Worm (Caenorhabditis elegans): Measurements from ENCODE around the gene ZK795.3.

ZK795.3 gene

ce11 chrIV:12540242-12540641 is 18.9 kb upstream of the ZK795.3 start (continued):
- TF ChIP-seq nhr-77 (tag; optimal IDR thresholded peaks at IDR 0.05) (no peak), zag-1 (tag; optimal IDR thresholded peaks at IDR 0.05) (no peak), nhr-20 (tag; optimal IDR thresholded peaks at IDR 0.05) (no peak), vab-15 (tag; optimal IDR thresholded peaks at IDR 0.05) (no peak)

DNA sequence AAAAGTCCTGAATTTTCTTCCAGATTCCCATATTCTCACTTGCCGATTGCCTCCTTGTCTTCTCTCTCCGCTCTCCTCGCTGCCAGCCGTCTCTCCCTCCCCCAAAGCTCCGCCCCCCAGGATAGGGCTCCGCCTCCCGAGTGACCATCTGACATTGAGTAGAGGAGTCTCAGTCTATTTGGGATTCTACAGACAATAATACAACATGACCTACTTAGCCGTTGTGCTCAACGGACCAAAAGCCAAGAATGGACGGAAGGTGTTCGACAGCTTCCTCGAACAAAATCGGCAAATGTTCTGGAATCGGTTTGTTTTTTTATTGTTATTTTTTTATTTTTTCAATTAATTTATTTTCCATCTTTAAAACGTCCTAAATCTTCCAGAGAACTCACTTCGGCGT is 17.2 kb upstream of the ZK795.3 start, which contains the start of gene ham-1:
ham-1 (plus strand) TSS at position 173 of the 400 bp plus-strand sequence.
- no peak for TF ChIP-seq nhr-11 (tag; optimal IDR thresholded peaks at IDR 0.05)
- TF ChIP-seq sox-4 (tag; optimal IDR thresholded peaks at IDR 0.05): no peak
- no peak for TF ChIP-seq irx-1 (tag; optimal IDR thresholded peaks at IDR 0.05)
- no peak for TF ChIP-seq skn-1 (tag; optimal IDR thresholded peaks at IDR 0.05)
- TF ChIP-seq lin-14 (GFP tag; optimal IDR thresholded peaks at IDR 0.05): no peak
- no peak for TF ChIP-seq nhr-84 (tag; optimal IDR thresholded peaks at IDR 0.05)
- no peak for TF ChIP-seq ama-1 (optimal IDR thresholded peaks at IDR 0.05)
- no peak for TF ChIP-seq tbx-2 (tag; optimal IDR thresholded peaks at IDR 0.05)
- TF ChIP-seq Y116A8C.19 (tag; optimal IDR thresholded peaks at IDR 0.05; ENCODE audit: borderline replicate concordance): no peak
- TF ChIP-seq ces-1 (GFP tag; optimal IDR thresholded peaks at IDR 0.05): no peak
- TF ChIP-seq unc-98 (GFP tag; IDR thresholded peaks at IDR 0.05): no peak
- TF ChIP-seq egl-13 (tag; optimal IDR thresholded peaks at IDR 0.05): no peak
- TF ChIP-seq ets-5 (GFP tag; IDR thresholded peaks at IDR 0.05): no peak
- no peak for TF ChIP-seq fos-1 (tag; optimal IDR thresholded peaks at IDR 0.05)
- no peak for TF ChIP-seq fkh-4 (tag; optimal IDR thresholded peaks at IDR 0.05; ENCODE audit: borderline replicate concordance)

- TF ChIP-seq tbx-2 (tag; optimal IDR thresholded peaks at IDR 0.05): no peak
- no peak for TF ChIP-seq nhr-11 (tag; optimal IDR thresholded peaks at IDR 0.05)
- no peak for TF ChIP-seq mdl-1 (tag; optimal IDR thresholded peaks at IDR 0.05)
Measured at ce11 chrIV:12544624-12545023, 14.5 kb upstream of the ZK795.3 start.

ce11 chrIV:12545393-12545792 is 13.8 kb upstream of the ZK795.3 start:
- no peak for TF ChIP-seq ceh-63 (GFP tag; optimal IDR thresholded peaks at IDR 0.05)
- no peak for TF ChIP-seq aly-2 (tag; optimal IDR thresholded peaks at IDR 0.05)
- no peak for TF ChIP-seq lin-15B (tag; optimal IDR thresholded peaks at IDR 0.05)
- TF ChIP-seq nhr-77 (tag; optimal IDR thresholded peaks at IDR 0.05): no peak
- TF ChIP-seq zip-4 (GFP tag; optimal IDR thresholded peaks at IDR 0.05): no peak
- peak; percentile 37 for TF ChIP-seq blmp-1 (tag; optimal IDR thresholded peaks at IDR 0.05)
- no peak for TF ChIP-seq ztf-4 (tag; optimal IDR thresholded peaks at IDR 0.05)
- peak; percentile 2 for TF ChIP-seq snu-23 (GFP tag; optimal IDR thresholded peaks at IDR 0.05)
- TF ChIP-seq unc-98 (GFP tag; IDR thresholded peaks at IDR 0.05): no peak
- TF ChIP-seq efl-1 (optimal IDR thresholded peaks at IDR 0.05): peak; percentile 27 to 43
- peak in 1 of 2 experiments; percentile 81 for TF ChIP-seq efl-1 (GFP tag; optimal IDR thresholded peaks at IDR 0.05 in 1 of 2)
- peak; percentile 14 for TF ChIP-seq lin-14 (GFP tag; optimal IDR thresholded peaks at IDR 0.05)
- peak in 1 of 2 experiments; percentile 35 for TF ChIP-seq lsy-2 (tag; optimal IDR thresholded peaks at IDR 0.05)

DNA sequence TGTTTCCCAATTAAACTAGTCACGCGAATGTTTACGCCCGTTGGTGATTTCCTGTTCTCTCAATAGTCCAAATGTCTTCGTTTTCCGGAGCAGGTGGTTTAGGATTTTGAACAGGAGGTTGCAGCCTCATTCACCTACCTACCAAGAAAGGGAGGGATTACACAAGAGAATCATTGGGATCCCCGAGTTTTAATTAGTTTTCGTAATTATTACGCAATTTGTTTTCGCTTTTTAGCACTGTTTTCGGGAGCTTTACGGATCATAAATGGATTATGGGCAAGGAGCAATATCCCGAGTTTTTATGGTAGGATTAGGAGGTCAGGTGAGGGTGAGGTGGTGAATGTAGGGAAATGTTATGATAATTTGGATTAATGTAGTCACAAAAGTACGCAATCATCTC is 13.3 kb upstream of the ZK795.3 start:
- TF ChIP-seq elt-2 (tag; optimal IDR thresholded peaks at IDR 0.05) (no peak), hlh-4 (tag; optimal IDR thresholded peaks at IDR 0.05) (no peak), grh-1 (GFP tag; IDR thresholded peaks at IDR 0.05) (no peak), nhr-28 (tag; optimal IDR thresholded peaks at IDR 0.05) (no peak), ceh-88 (GFP tag; IDR thresholded peaks at IDR 0.05) (no peak), rnt-1 (tag; optimal IDR thresholded peaks at IDR 0.05) (no peak), jun-1 (tag; optimal IDR thresholded peaks at IDR 0.05) (no peak), nhr-71 (tag; optimal IDR thresholded peaks at IDR 0.05) (no peak), irx-1 (tag; optimal IDR thresholded peaks at IDR 0.05) (no peak), mef-2 (tag; optimal IDR thresholded peaks at IDR 0.05) (no peak), nhr-90 (tag; optimal IDR thresholded peaks at IDR 0.05; ENCODE audit: poor library complexity) (no peak), snpc-4 (tag; optimal IDR thresholded peaks at IDR 0.05) (no peak), pqm-1 (tag; optimal IDR thresholded peaks at IDR 0.05) (no peak), unc-30 (tag; optimal IDR thresholded peaks at IDR 0.05) (no peak), hpl-2 (GFP tag; optimal IDR thresholded peaks at IDR 0.05) (no peak), nhr-20 (tag; optimal IDR thresholded peaks at IDR 0.05) (no peak), nhr-77 (tag; optimal IDR thresholded peaks at IDR 0.05) (no peak), sox-4 (tag; optimal IDR thresholded peaks at IDR 0.05) (no peak), egl-27 (tag; optimal IDR thresholded peaks at IDR 0.05) (no peak), ceh-90 (tag; optimal IDR thresholded peaks at IDR 0.05) (no peak)

All from whole organism, L1 larva.